Worm (Caenorhabditis elegans) whole organism, L3 larva: Measurements from ENCODE around the gene fbxa-29.
"Not testable (repeated sequence)": the region's sequence is repeated elsewhere in the genome, so short reads cannot be mapped to it uniquely, and the experiment has no call there.

Source experiments
- R02D3.7 ChIP-seq: fragments of 150-350 bp; optimal IDR thresholded peaks from 2 replicates; lab custom pipeline; 2014; ENCODE audit warnings: missing biosample characterization, missing genetic modification characterization
- aly-2 ChIP-seq: fragments of 150-350 bp; optimal IDR thresholded peaks from 2 replicates; lab custom pipeline; 2014; ENCODE audit warnings: missing biosample characterization, missing genetic modification characterization
- ama-1 ChIP-seq: fragments of 150-350 bp; optimal IDR thresholded peaks from 2 replicates; lab custom pipeline; 2018
- elt-1 ChIP-seq: fragments of 150-350 bp; optimal IDR thresholded peaks from 2 replicates; lab custom pipeline; 2014; ENCODE audit warnings: missing biosample characterization, missing genetic modification characterization
- elt-2 ChIP-seq: sonication (generic microtip); optimal IDR thresholded peaks from 2 replicates; lab custom pipeline; 2016; ENCODE audit warnings: missing genetic modification reagents, mild to moderate bottlenecking, missing genetic modification characterization, missing compliant biosample characterization
- mdl-1 ChIP-seq: fragments of 150-350 bp; optimal IDR thresholded peaks from 2 replicates; lab custom pipeline; 2014; ENCODE audit warnings: missing biosample characterization, missing genetic modification characterization
- nhr-11 ChIP-seq: fragments of 150-350 bp; optimal IDR thresholded peaks from 2 replicates; lab custom pipeline; 2014; ENCODE audit warnings: missing biosample characterization, missing genetic modification characterization
- nhr-237 ChIP-seq: fragments of 150-350 bp; optimal IDR thresholded peaks from 2 replicates; lab custom pipeline; 2014; ENCODE audit warnings: missing biosample characterization, missing genetic modification characterization
- snpc-4 ChIP-seq: fragments of 150-350 bp; optimal IDR thresholded peaks from 2 replicates; lab custom pipeline; 2014; ENCODE audit warnings: missing biosample characterization, missing genetic modification characterization
- zag-1 ChIP-seq: fragments of 150-350 bp; optimal IDR thresholded peaks from 2 replicates; lab custom pipeline; 2014; ENCODE audit warnings: missing biosample characterization, missing genetic modification characterization
- ztf-11 ChIP-seq: fragments of 150-350 bp; optimal IDR thresholded peaks from 2 replicates; lab custom pipeline; 2014; ENCODE audit warnings: missing biosample characterization, missing genetic modification characterization
- ztf-4 ChIP-seq: fragments of 150-350 bp; optimal IDR thresholded peaks from 2 replicates; lab custom pipeline; 2014; ENCODE audit warnings: missing biosample characterization, missing genetic modification characterization

DNA sequence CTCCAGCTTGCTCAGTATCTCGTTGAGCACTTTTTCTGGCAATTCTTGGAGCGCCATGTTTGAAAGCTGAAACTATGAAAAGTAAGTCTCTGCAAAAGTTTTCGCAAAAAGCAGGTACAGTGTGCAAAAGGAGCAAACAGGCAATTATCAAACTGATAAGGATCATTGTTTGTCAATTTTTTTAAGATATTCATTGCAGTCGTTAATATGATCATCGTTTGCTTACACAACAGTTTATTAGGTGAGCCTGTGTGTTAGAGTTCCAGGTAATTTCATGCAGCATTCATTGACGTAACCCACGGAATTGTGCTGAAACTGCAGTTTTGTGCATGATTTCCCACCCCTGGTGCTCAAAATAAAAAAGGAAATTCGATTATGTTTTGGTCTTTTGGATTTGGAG, 6.7 kb downstream of the fbxa-29 start, which contains the start of gene fbxa-151:
- TF ChIP-seq ztf-4 (tag; lab: Kevin White, UChicago); elt-2 (tag; lab: Kevin White, UChicago); ama-1; R02D3.7 (tag; lab: Kevin White, UChicago); snpc-4 (tag; lab: Kevin White, UChicago); elt-1 (tag; lab: Kevin White, UChicago); nhr-237; mdl-1 (tag; lab: Kevin White, UChicago); zag-1 (tag; lab: Kevin White, UChicago); aly-2 (tag; lab: Kevin White, UChicago); ztf-11 (tag; lab: Kevin White, UChicago); nhr-11 (tag; lab: Kevin White, UChicago): not testable (repeated sequence)
